Fruit fly (Drosophila melanogaster) Kc167 (cell line): Measurements from ENCODE around the gene Coq4.

Experiments
- Myc ChIP-seq: fragments of >200 bp; optimal IDR thresholded peaks from 2 replicates; lab custom pipeline; 2017; ENCODE audit warnings: missing external identifiers
- Sin3A ChIP-seq: fragments of >200 bp; optimal IDR thresholded peaks from 2 replicates; lab custom pipeline; 2018; ENCODE audit warnings: missing external identifiers
- h ChIP-seq: fragments of >200 bp; optimal IDR thresholded peaks from 3 replicates; lab custom pipeline; 2018; ENCODE audit warnings: missing external identifiers
- psq ChIP-seq: fragments of >200 bp; optimal IDR thresholded peaks from 2 replicates; lab custom pipeline; 2017; ENCODE audit warnings: missing external identifiers

dm6 chr3L:17391132-17391531 lies 42.3 kb downstream of the Coq4 start:
- TF ChIP-seq Sin3A (lab: Kevin White, UChicago), result no peak
- no peak for TF ChIP-seq h (lab: Kevin White, UChicago)
- TF ChIP-seq psq (lab: Kevin White, UChicago), result no peak
- TF ChIP-seq Myc (lab: Kevin White, UChicago), result no peak
